Worm (Caenorhabditis elegans): ENCODE results near the gene F30B5.11.

DNA sequence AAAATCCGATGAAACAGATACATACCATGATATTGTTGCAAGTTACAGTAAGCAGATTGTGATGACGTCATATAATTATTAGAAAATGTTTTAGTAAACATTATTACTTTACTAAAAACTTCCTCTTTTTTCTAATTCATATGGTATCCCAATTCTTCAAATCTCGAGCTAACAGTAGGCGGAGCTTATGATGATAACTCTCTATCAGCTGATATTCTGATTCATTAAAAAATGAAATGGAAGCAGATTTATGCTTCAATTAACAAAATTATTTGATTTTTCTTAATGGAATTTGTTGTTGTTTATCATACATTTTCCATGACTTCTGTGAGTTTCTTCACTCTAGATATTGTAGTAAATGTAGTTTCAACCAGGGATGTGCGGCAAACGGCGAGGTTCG, 15.6 kb downstream of the F30B5.11 start, which contains the start of gene pax-2:
- TF ChIP-seq dmd-4 (tag; optimal IDR thresholded peaks at IDR 0.05) (no peak), nhr-23 (tag; optimal IDR thresholded peaks at IDR 0.05) (no peak), nhr-77 (tag; optimal IDR thresholded peaks at IDR 0.05) (no peak), nhr-12 (tag; optimal IDR thresholded peaks at IDR 0.05) (no peak), nhr-11 (tag; optimal IDR thresholded peaks at IDR 0.05) (no peak)

Measured in whole organism, L2 larva.